Fruit fly (Drosophila melanogaster) whole organism, embryonic: Measurements from ENCODE around the gene wge.

ENCODE experiments used
- BEAF-32 ChIP-seq: fragments of 200-800 bp; sonication (Bioruptor generic); optimal IDR thresholded peaks from 3 replicates; lab custom pipeline; 2017; ENCODE audit warnings: missing biosample characterization, missing genetic modification characterization, mild to moderate bottlenecking, moderate library complexity, missing genetic modification reagents
- Bdp1 ChIP-seq: fragments of 200-800 bp; sonication (Bioruptor generic); optimal IDR thresholded peaks from 3 replicates; lab custom pipeline; 2016; ENCODE audit warnings: missing biosample characterization, missing genetic modification characterization
- Bgb ChIP-seq: fragments of 200-800 bp; sonication (Bioruptor generic); IDR thresholded peaks from 2 replicates; pipeline ENCODE4 v1.3.6; 2022; ENCODE audit warnings: missing biosample characterization, missing genetic modification characterization; ENCODE audit not compliant: partially characterized antibody
- CG12219 ChIP-seq: fragments of 200-800 bp; sonication (Bioruptor generic); optimal IDR thresholded peaks from 3 replicates; lab custom pipeline; 2018; ENCODE audit warnings: missing biosample characterization, mild to moderate bottlenecking, missing genetic modification characterization
- CG12299 ChIP-seq: fragments of 200-800 bp; sonication (Bioruptor generic); optimal IDR thresholded peaks from 2 replicates; lab custom pipeline; 2018; ENCODE audit warnings: missing biosample characterization, mild to moderate bottlenecking, missing genetic modification characterization
- CG13123 ChIP-seq: fragments of 200-800 bp; sonication (Bioruptor generic); optimal IDR thresholded peaks from 2 replicates; lab custom pipeline; 2016; ENCODE audit warnings: missing biosample characterization, missing genetic modification characterization
- CG13894 ChIP-seq: fragments of 200-800 bp; sonication (Bioruptor generic); optimal IDR thresholded peaks from 3 replicates; lab custom pipeline; 2018; ENCODE audit warnings: missing biosample characterization, mild to moderate bottlenecking, missing genetic modification characterization, moderate library complexity
- CG14965 ChIP-seq: fragments of 200-800 bp; sonication (Bioruptor generic); optimal IDR thresholded peaks from 2 replicates; lab custom pipeline; 2016; ENCODE audit warnings: missing biosample characterization, missing genetic modification characterization, borderline replicate concordance
- CG1603 ChIP-seq: fragments of 200-800 bp; sonication (Bioruptor generic); optimal IDR thresholded peaks from 2 replicates; lab custom pipeline; 2019; ENCODE audit warnings: missing biosample characterization, mild to moderate bottlenecking, missing genetic modification characterization, moderate library complexity
- CG18476 ChIP-seq: fragments of 200-800 bp; sonication (Bioruptor generic); optimal IDR thresholded peaks from 2 replicates; lab custom pipeline; 2016; ENCODE audit warnings: missing biosample characterization, mild to moderate bottlenecking, missing genetic modification characterization
- CG2120 ChIP-seq: fragments of 200-800 bp; sonication (Bioruptor generic); optimal IDR thresholded peaks from 3 replicates; lab custom pipeline; 2016; ENCODE audit warnings: missing biosample characterization, missing genetic modification characterization
- CG2712 ChIP-seq: fragments of 200-800 bp; optimal IDR thresholded peaks from 3 replicates; lab custom pipeline; 2019; ENCODE audit warnings: missing biosample characterization, mild to moderate bottlenecking, missing genetic modification characterization, moderate library complexity
- CG30403 ChIP-seq: fragments of 200-800 bp; sonication (Bioruptor generic); optimal IDR thresholded peaks from 3 replicates; lab custom pipeline; 2016; ENCODE audit warnings: missing biosample characterization, missing genetic modification characterization
- CG3407 ChIP-seq: fragments of 200-800 bp; sonication (Bioruptor generic); optimal IDR thresholded peaks from 2 replicates; lab custom pipeline; 2018; ENCODE audit warnings: missing biosample characterization, mild to moderate bottlenecking, missing genetic modification characterization
- CG34376 ChIP-seq: fragments of 200-800 bp; sonication (Bioruptor generic); optimal IDR thresholded peaks from 2 replicates; lab custom pipeline; 2018; ENCODE audit warnings: missing biosample characterization, mild to moderate bottlenecking, missing genetic modification characterization
- CG34422 ChIP-seq: fragments of 200-800 bp; sonication (Bioruptor generic); IDR thresholded peaks from 3 replicates; pipeline ENCODE4 v1.3.6; 2022; ENCODE audit warnings: missing biosample characterization, missing genetic modification characterization
- CG3726 ChIP-seq: fragments of 200-800 bp; sonication (Bioruptor generic); IDR thresholded peaks from 3 replicates; pipeline ENCODE4, ENCODE4 v1.3.6; 2022; ENCODE audit warnings: missing biosample characterization, missing genetic modification characterization
- CG5245 ChIP-seq: fragments of 200-800 bp; sonication (Bioruptor generic); optimal IDR thresholded peaks from 3 replicates; lab custom pipeline; 2016; ENCODE audit warnings: missing biosample characterization, missing genetic modification characterization
- CG5953 ChIP-seq: fragments of 200-800 bp; sonication (Bioruptor generic); IDR thresholded peaks from 2 replicates; pipeline ENCODE4 v1.3.6; 2022; ENCODE audit warnings: missing biosample characterization, missing genetic modification characterization
- CG6765 ChIP-seq: fragments of 200-800 bp; sonication (Bioruptor generic); optimal IDR thresholded peaks from 3 replicates; lab custom pipeline; 2017; ENCODE audit warnings: missing biosample characterization, mild to moderate bottlenecking, missing genetic modification characterization
- CG7928 ChIP-seq: fragments of 200-800 bp; sonication (Bioruptor generic); optimal IDR thresholded peaks from 2 replicates; lab custom pipeline; 2017; ENCODE audit warnings: missing biosample characterization, mild to moderate bottlenecking, missing genetic modification characterization
- CG8924 ChIP-seq: fragments of 200-800 bp; optimal IDR thresholded peaks from 3 replicates; lab custom pipeline; 2019; ENCODE audit warnings: missing biosample characterization, mild to moderate bottlenecking, missing genetic modification characterization, moderate library complexity
- CG9727 ChIP-seq: fragments of 200-800 bp; sonication (Bioruptor generic); optimal IDR thresholded peaks from 3 replicates; lab custom pipeline; 2017; ENCODE audit warnings: missing biosample characterization, mild to moderate bottlenecking, missing genetic modification characterization
- CkIIα-i1 ChIP-seq: fragments of 200-800 bp; sonication (Bioruptor generic); IDR thresholded peaks from 2 replicates; pipeline ENCODE4 v1.3.6; 2022; ENCODE audit warnings: missing biosample characterization, missing genetic modification characterization
- CrebB ChIP-seq: fragments of 200-800 bp; sonication (Bioruptor generic); optimal IDR thresholded peaks from 3 replicates; lab custom pipeline; 2018; ENCODE audit warnings: missing biosample characterization, mild to moderate bottlenecking, missing genetic modification characterization
- Deaf1 ChIP-seq: fragments of 200-800 bp; optimal IDR thresholded peaks from 3 replicates; lab custom pipeline; 2019; ENCODE audit warnings: missing biosample characterization, mild to moderate bottlenecking, missing genetic modification characterization, moderate library complexity
- Dip2 ChIP-seq: fragments of 200-800 bp; sonication (Bioruptor generic); IDR thresholded peaks from 2 replicates; pipeline ENCODE4 v1.3.6; 2022; ENCODE audit warnings: missing biosample characterization, missing genetic modification characterization
- Doc3 ChIP-seq: fragments of 200-800 bp; sonication (Bioruptor generic); IDR thresholded peaks from 3 replicates; pipeline ENCODE4 v1.3.6; 2022; ENCODE audit warnings: missing biosample characterization, missing genetic modification characterization; ENCODE audit not compliant: partially characterized antibody
- Lhr ChIP-seq: fragments of 200-800 bp; sonication (Bioruptor generic); optimal IDR thresholded peaks from 3 replicates; lab custom pipeline; 2017; ENCODE audit warnings: mild to moderate bottlenecking, missing biosample characterization, missing genetic modification reagents, missing genetic modification characterization
- NfI ChIP-seq: fragments of 200-800 bp; sonication (Bioruptor generic); optimal IDR thresholded peaks from 3 replicates; lab custom pipeline; 2018; ENCODE audit warnings: missing biosample characterization, mild to moderate bottlenecking, missing genetic modification characterization, moderate library complexity
- Sry-δ ChIP-seq: fragments of 200-800 bp; sonication (Bioruptor generic); optimal IDR thresholded peaks from 2 replicates; lab custom pipeline; 2016; ENCODE audit warnings: missing biosample characterization, missing genetic modification characterization
- Vsx1 ChIP-seq: fragments of 200-800 bp; sonication (Bioruptor generic); optimal IDR thresholded peaks from 2 replicates; lab custom pipeline; 2017; ENCODE audit warnings: missing biosample characterization, mild to moderate bottlenecking, missing genetic modification characterization, missing genetic modification reagents
- bab2 ChIP-seq: fragments of 200-800 bp; sonication (Bioruptor generic); optimal IDR thresholded peaks from 2 replicates; lab custom pipeline; 2016; ENCODE audit warnings: missing biosample characterization, missing genetic modification characterization
- bbx ChIP-seq: fragments of 200-800 bp; sonication (Bioruptor generic); IDR thresholded peaks from 2 replicates; pipeline ENCODE4 v1.3.6; 2022; ENCODE audit warnings: missing biosample characterization, missing genetic modification characterization; ENCODE audit not compliant: partially characterized antibody
- cad ChIP-seq: fragments of >200 bp; optimal IDR thresholded peaks from 2 replicates; lab custom pipeline; 2017; ENCODE audit warnings: missing biosample characterization, missing genetic modification characterization
- crol ChIP-seq: fragments of 200-800 bp; sonication (Bioruptor generic); IDR thresholded peaks from 2 replicates; pipeline ENCODE4 v1.3.6; 2022; ENCODE audit warnings: missing biosample characterization, missing genetic modification characterization
- ewg ChIP-seq: fragments of 200-800 bp; sonication (Bioruptor generic); optimal IDR thresholded peaks from 3 replicates; lab custom pipeline; 2017; ENCODE audit warnings: mild to moderate bottlenecking, missing biosample characterization, missing genetic modification reagents, missing genetic modification characterization
- eyg ChIP-seq: fragments of 200-800 bp; sonication (Bioruptor generic); optimal IDR thresholded peaks from 3 replicates; lab custom pipeline; 2016; ENCODE audit warnings: missing biosample characterization, missing genetic modification characterization
- jumu ChIP-seq: fragments of 200-800 bp; sonication (Bioruptor generic); optimal IDR thresholded peaks from 3 replicates; lab custom pipeline; 2016; ENCODE audit warnings: missing biosample characterization, missing genetic modification characterization
- lola ChIP-seq, 3 experiments: fragments of >200 bp in 2 of 3; fragments of 200-800 bp in 1 of 3; sonication (Bioruptor generic) in 1 of 3; optimal IDR thresholded peaks; 2 replicates each; lab custom pipeline; 2017 to 2019; ENCODE audit warnings: missing biosample characterization in 3 of 3, missing genetic modification characterization in 3 of 3, mild to moderate bottlenecking in 1 of 3, moderate library complexity in 1 of 3
- nerfin-1 ChIP-seq: fragments of 200-800 bp; sonication (Bioruptor generic); optimal IDR thresholded peaks from 3 replicates; lab custom pipeline; 2019; ENCODE audit warnings: missing biosample characterization, mild to moderate bottlenecking, missing genetic modification characterization, moderate library complexity
- onecut ChIP-seq: fragments of 200-800 bp; sonication (Bioruptor generic); IDR thresholded peaks from 2 replicates; pipeline ENCODE4 v1.3.6; 2022; ENCODE audit warnings: missing biosample characterization, missing genetic modification characterization
- pzg ChIP-seq: fragments of 200-800 bp; sonication (Bioruptor generic); optimal IDR thresholded peaks from 3 replicates; lab custom pipeline; 2018; ENCODE audit warnings: missing biosample characterization, mild to moderate bottlenecking, missing genetic modification characterization, moderate library complexity
- salm ChIP-seq: fragments of 200-800 bp; sonication (Bioruptor generic); optimal IDR thresholded peaks from 2 replicates; lab custom pipeline; 2018; ENCODE audit warnings: missing biosample characterization, mild to moderate bottlenecking, missing genetic modification characterization
- schlank ChIP-seq: fragments of 200-800 bp; sonication (Bioruptor generic); optimal IDR thresholded peaks from 2 replicates; lab custom pipeline; 2018; ENCODE audit warnings: missing biosample characterization, mild to moderate bottlenecking, missing genetic modification characterization
- sisA ChIP-seq: fragments of 200-800 bp; sonication (Bioruptor generic); IDR thresholded peaks from 2 replicates; pipeline ENCODE4 v1.3.6; 2022; ENCODE audit warnings: missing biosample characterization, missing genetic modification characterization
- slbo ChIP-seq: fragments of 200-800 bp; sonication (Bioruptor generic); IDR thresholded peaks from 2 replicates; pipeline ENCODE4 v1.3.6; 2022; ENCODE audit warnings: missing biosample characterization, missing genetic modification characterization
- sna ChIP-seq: fragments of 200-800 bp; sonication (Bioruptor generic); IDR thresholded peaks from 2 replicates; pipeline ENCODE4 v1.3.6; 2022; ENCODE audit warnings: missing biosample characterization, missing genetic modification characterization; ENCODE audit not compliant: partially characterized antibody
- ssp ChIP-seq: fragments of 200-800 bp; sonication (Bioruptor generic); IDR thresholded peaks from 2 replicates; pipeline ENCODE4 v1.3.6; 2022; ENCODE audit warnings: missing biosample characterization, missing genetic modification characterization
- trh ChIP-seq: fragments of 200-800 bp; sonication (Bioruptor generic); optimal IDR thresholded peaks from 2 replicates; lab custom pipeline; 2016; ENCODE audit warnings: missing biosample characterization, missing genetic modification characterization

The wge gene

DNA sequence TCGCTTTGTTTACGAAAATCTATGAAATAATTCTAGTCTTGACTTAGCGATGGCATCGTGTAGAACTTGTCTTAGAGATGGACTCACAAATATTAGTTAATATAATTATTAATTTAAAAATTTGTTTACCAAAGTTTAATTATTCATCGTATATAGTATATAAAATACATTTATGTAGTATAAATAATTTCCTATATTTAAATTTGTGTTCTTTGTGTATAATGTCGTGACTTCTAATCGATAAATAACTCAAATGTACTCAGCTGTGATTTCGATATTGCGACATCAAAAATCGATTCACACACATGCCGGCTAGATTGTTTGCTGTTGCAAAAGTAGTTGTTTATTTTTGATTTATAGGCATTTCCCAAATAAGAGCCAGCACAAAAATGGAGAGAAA lies 30.6 kb downstream of the wge start, which contains the start of the genes wfs1 and Nup133 (continued):
- TF ChIP-seq cad, result no peak
- peak; percentile 46 for TF ChIP-seq ewg (GFP tag; lab: Kevin White, UChicago)
- TF ChIP-seq Deaf1 (tag; lab: Kevin White, UChicago), result no peak
- peak; percentile 84 for TF ChIP-seq Doc3 (GFP tag; lab: Robert Waterston, UW)
- peak; percentile 85 for TF ChIP-seq nerfin-1 (tag; lab: Kevin White, UChicago)
- peak; percentile 28 for TF ChIP-seq CrebB (tag; lab: Kevin White, UChicago)
- TF ChIP-seq sisA (GFP tag; lab: Robert Waterston, UW), result peak; percentile 44; the same call in 1 of the 2 replicates
- TF ChIP-seq CG12219 (GFP tag; lab: Kevin White, UChicago), result no peak
- TF ChIP-seq Bgb (GFP tag; lab: Robert Waterston, UW), result peak; percentile 75
- TF ChIP-seq sna (GFP tag; lab: Robert Waterston, UW), result peak; percentile 97
- TF ChIP-seq Bdp1 (GFP tag; lab: Kevin White, UChicago), result no peak
- peak; percentile 63; the same call in 2 of the 3 replicates for TF ChIP-seq CG34422 (GFP tag; lab: Robert Waterston, UW)
- no peak for TF ChIP-seq Vsx1
- TF ChIP-seq CG5245 (GFP tag; lab: Kevin White, UChicago), result peak; percentile 32
- TF ChIP-seq ssp (GFP tag; lab: Robert Waterston, UW), result peak; percentile 45; the same call in 1 of the 2 replicates
- no peak for TF ChIP-seq schlank (tag; lab: Kevin White, UChicago)
- peak; percentile 55 for TF ChIP-seq CG3407 (GFP tag; lab: Kevin White, UChicago)
- TF ChIP-seq jumu (GFP tag; lab: Kevin White, UChicago), result no peak
- TF ChIP-seq bbx, result peak; percentile 32; the same call in 1 of the 2 replicates
- TF ChIP-seq onecut (GFP tag; lab: Robert Waterston, UW), result peak; percentile 66; the same call in 1 of the 2 replicates
- peak; percentile 91 for TF ChIP-seq CG8924
- peak; percentile 47 for TF ChIP-seq CG6765 (GFP tag; lab: Kevin White, UChicago)
- TF ChIP-seq CkIIα-i1 (GFP tag; lab: Robert Waterston, UW), result no peak
- TF ChIP-seq CG13894 (tag; lab: Kevin White, UChicago), result no peak
- no peak for TF ChIP-seq CG14965
- TF ChIP-seq BEAF-32 (GFP tag; lab: Kevin White, UChicago), result peak; percentile 81
- TF ChIP-seq CG9727 (GFP tag; lab: Kevin White, UChicago), result peak; percentile 86
- TF ChIP-seq CG1603 (tag; lab: Kevin White, UChicago), result no peak
- TF ChIP-seq NfI (GFP tag; lab: Kevin White, UChicago), result peak; percentile 63
- peak; percentile 92 for TF ChIP-seq CG2712 (tag; lab: Kevin White, UChicago)
- TF ChIP-seq salm (tag; lab: Kevin White, UChicago), result peak; percentile 49
- TF ChIP-seq CG7928 (GFP tag; lab: Kevin White, UChicago), result peak; percentile 5
- TF ChIP-seq Dip2 (GFP tag; lab: Robert Waterston, UW), result no peak
- TF ChIP-seq trh (GFP tag; lab: Kevin White, UChicago), result peak; percentile 42
- peak in 1 of 3 experiments; percentile 87 for TF ChIP-seq lola (GFP tag; optimal IDR thresholded peaks at IDR 0.05; lab: Kevin White, UChicago)
- peak; percentile 84 for TF ChIP-seq CG30403
- no peak for TF ChIP-seq crol (GFP tag; lab: Robert Waterston, UW)
- TF ChIP-seq CG34376 (GFP tag; lab: Kevin White, UChicago), result peak; percentile 25
- TF ChIP-seq CG18476 (GFP tag; lab: Kevin White, UChicago), result no peak
- peak; percentile 24 for TF ChIP-seq bab2 (GFP tag; lab: Kevin White, UChicago)
- TF ChIP-seq Sry-δ (GFP tag; lab: Kevin White, UChicago), result peak; percentile 72
- TF ChIP-seq Lhr (GFP tag; lab: Kevin White, UChicago), result peak; percentile 14
- peak; percentile 41 for TF ChIP-seq pzg
- peak; percentile 76 for TF ChIP-seq CG13123 (GFP tag; lab: Kevin White, UChicago)
- no peak for TF ChIP-seq CG3726 (GFP tag; lab: Robert Waterston, UW)
- no peak for TF ChIP-seq CG5953 (GFP tag; lab: Robert Waterston, UW)
- TF ChIP-seq CG12299 (tag; lab: Kevin White, UChicago), result peak; percentile 82
- TF ChIP-seq slbo (GFP tag; lab: Robert Waterston, UW), result peak; percentile 77
- TF ChIP-seq CG2120 (GFP tag; lab: Kevin White, UChicago), result peak; percentile 53
- TF ChIP-seq eyg (GFP tag; lab: Kevin White, UChicago), result no peak
